Fruit fly (Drosophila melanogaster) whole organism, embryonic: Measurements from ENCODE around the gene Fas2.

ENCODE experiments used
- Atf-2 ChIP-seq: fragments of 200-800 bp; sonication (Bioruptor generic); optimal IDR thresholded peaks from 2 replicates; lab custom pipeline; 2016; ENCODE audit warnings: missing biosample characterization, missing genetic modification characterization
- Bteb2 ChIP-seq: fragments of 200-800 bp; sonication (Bioruptor generic); optimal IDR thresholded peaks from 2 replicates; lab custom pipeline; 2016; ENCODE audit warnings: missing biosample characterization, missing genetic modification characterization
- C15 ChIP-seq: fragments of 200-800 bp; sonication (Bioruptor generic); IDR thresholded peaks from 3 replicates; pipeline ENCODE4 v1.3.6; 2022; ENCODE audit warnings: missing biosample characterization, missing genetic modification characterization
- CG12155 ChIP-seq: fragments of 200-800 bp; sonication (Bioruptor generic); optimal IDR thresholded peaks from 3 replicates; lab custom pipeline; 2016; ENCODE audit warnings: missing biosample characterization, missing genetic modification characterization
- CG12744 ChIP-seq: fragments of 200-800 bp; sonication (Bioruptor generic); optimal IDR thresholded peaks from 2 replicates; lab custom pipeline; 2016; ENCODE audit warnings: missing biosample characterization, missing genetic modification characterization
- CG14860 ChIP-seq: fragments of 200-800 bp; sonication (Bioruptor generic); IDR thresholded peaks from 3 replicates; pipeline ENCODE4 v1.3.6; 2022; ENCODE audit warnings: missing biosample characterization, missing genetic modification characterization; ENCODE audit not compliant: partially characterized antibody
- CG17829 ChIP-seq: fragments of 200-800 bp; optimal IDR thresholded peaks from 2 replicates; lab custom pipeline; 2019; ENCODE audit warnings: missing biosample characterization, mild to moderate bottlenecking, missing genetic modification characterization, moderate library complexity
- CG2875 ChIP-seq: fragments of 200-800 bp; sonication (Bioruptor generic); optimal IDR thresholded peaks from 2 replicates; lab custom pipeline; 2017; ENCODE audit warnings: missing biosample characterization, mild to moderate bottlenecking, missing genetic modification characterization, missing genetic modification reagents
- CG6791 ChIP-seq: fragments of 200-800 bp; sonication (Bioruptor generic); IDR thresholded peaks from 3 replicates; pipeline ENCODE4 v1.3.6; 2022; ENCODE audit warnings: missing biosample characterization, missing genetic modification characterization; ENCODE audit not compliant: partially characterized antibody
- CG7839 ChIP-seq: fragments of 200-800 bp; sonication (Bioruptor generic); optimal IDR thresholded peaks from 3 replicates; lab custom pipeline; 2018; ENCODE audit warnings: missing biosample characterization, mild to moderate bottlenecking, missing genetic modification characterization, moderate library complexity
- CG7963 ChIP-seq: fragments of 200-800 bp; sonication (Bioruptor generic); IDR thresholded peaks from 3 replicates; pipeline ENCODE4 v1.3.6; 2022; ENCODE audit warnings: missing biosample characterization, missing genetic modification characterization; ENCODE audit not compliant: partially characterized antibody
- CG8478 ChIP-seq: fragments of >200 bp; optimal IDR thresholded peaks from 2 replicates; lab custom pipeline; 2018
- CkIIα-i1 ChIP-seq: fragments of 200-800 bp; sonication (Bioruptor generic); IDR thresholded peaks from 2 replicates; pipeline ENCODE4 v1.3.6; 2022; ENCODE audit warnings: missing biosample characterization, missing genetic modification characterization
- Fer1 ChIP-seq: fragments of 200-800 bp; sonication (Bioruptor generic); optimal IDR thresholded peaks from 2 replicates; lab custom pipeline; 2017; ENCODE audit warnings: missing biosample characterization, mild to moderate bottlenecking, missing genetic modification characterization
- Gsc ChIP-seq: fragments of 200-800 bp; sonication (Bioruptor generic); IDR thresholded peaks from 2 replicates; pipeline ENCODE4 v1.3.6; 2022; ENCODE audit warnings: missing biosample characterization, missing genetic modification characterization
- Hr3 ChIP-seq: fragments of 200-800 bp; sonication (Bioruptor generic); optimal IDR thresholded peaks from 3 replicates; lab custom pipeline; 2016; ENCODE audit warnings: missing biosample characterization, missing genetic modification characterization
- Lim3 ChIP-seq: fragments of 200-800 bp; sonication (Bioruptor generic); IDR thresholded peaks from 2 replicates; pipeline ENCODE4 v1.3.6; 2022; ENCODE audit warnings: missing biosample characterization, missing genetic modification characterization
- Nf-YC ChIP-seq: fragments of 200-800 bp; optimal IDR thresholded peaks from 3 replicates; lab custom pipeline; 2019; ENCODE audit warnings: missing biosample characterization, mild to moderate bottlenecking, missing genetic modification characterization, moderate library complexity
- Oaz ChIP-seq: fragments of 200-800 bp; sonication (Bioruptor generic); IDR thresholded peaks from 2 replicates; pipeline ENCODE4 v1.3.6; 2022; ENCODE audit warnings: missing biosample characterization, missing genetic modification characterization
- PHDP ChIP-seq: fragments of 200-800 bp; sonication (Bioruptor generic); optimal IDR thresholded peaks from 3 replicates; lab custom pipeline; 2018; ENCODE audit warnings: missing biosample characterization, mild to moderate bottlenecking, missing genetic modification characterization, moderate library complexity
- Rfx ChIP-seq: fragments of 200-800 bp; sonication (Bioruptor generic); IDR thresholded peaks from 2 replicates; pipeline ENCODE4 v1.3.6; 2022; ENCODE audit warnings: missing biosample characterization, missing genetic modification characterization
- Six4 ChIP-seq: fragments of 200-800 bp; sonication (Bioruptor generic); optimal IDR thresholded peaks from 2 replicates; lab custom pipeline; 2016; ENCODE audit warnings: missing biosample characterization, missing genetic modification characterization
- Sox102F ChIP-seq: fragments of 200-800 bp; sonication (Bioruptor generic); optimal IDR thresholded peaks from 2 replicates; lab custom pipeline; 2018; ENCODE audit warnings: missing biosample characterization, mild to moderate bottlenecking, missing genetic modification characterization, moderate library complexity
- Stat92E ChIP-seq, 3 experiments: fragments of >200 bp in 2 of 3; fragments of 200-800 bp in 1 of 3; sonication (Bioruptor generic) in 1 of 3; optimal IDR thresholded peaks; 2 replicates each; lab custom pipeline; 2017 to 2019; ENCODE audit warnings: missing biosample characterization in 3 of 3, missing genetic modification characterization in 3 of 3, mild to moderate bottlenecking in 1 of 3, moderate library complexity in 1 of 3
- Taf1 ChIP-seq: fragments of 200-800 bp; sonication (Bioruptor generic); IDR thresholded peaks from 2 replicates; pipeline ENCODE4 v1.3.6; 2022; ENCODE audit warnings: missing biosample characterization, missing genetic modification characterization
- Vsx1 ChIP-seq: fragments of 200-800 bp; sonication (Bioruptor generic); optimal IDR thresholded peaks from 2 replicates; lab custom pipeline; 2017; ENCODE audit warnings: missing biosample characterization, mild to moderate bottlenecking, missing genetic modification characterization, missing genetic modification reagents
- Xrp1 ChIP-seq: fragments of 200-800 bp; sonication (Bioruptor generic); IDR thresholded peaks from 2 replicates; pipeline ENCODE4 v1.3.6; 2022; ENCODE audit warnings: missing biosample characterization, missing genetic modification characterization
- ab ChIP-seq: fragments of 200-800 bp; sonication (Bioruptor generic); optimal IDR thresholded peaks from 2 replicates; lab custom pipeline; 2016; ENCODE audit warnings: missing biosample characterization, missing genetic modification characterization
- ash1 ChIP-seq: fragments of 200-800 bp; sonication (Bioruptor generic); optimal IDR thresholded peaks from 2 replicates; lab custom pipeline; 2018; ENCODE audit warnings: missing biosample characterization, mild to moderate bottlenecking, missing genetic modification characterization
- br ChIP-seq: fragments of >200 bp; optimal IDR thresholded peaks from 2 replicates; lab custom pipeline; 2017
- disco-r ChIP-seq: fragments of 200-800 bp; sonication (Bioruptor generic); optimal IDR thresholded peaks from 2 replicates; lab custom pipeline; 2016; ENCODE audit warnings: missing biosample characterization, missing genetic modification characterization
- esg ChIP-seq: fragments of 200-800 bp; sonication (Bioruptor generic); conservative IDR thresholded peaks from 2 replicates; pipeline ENCODE4 v1.3.6; 2022; ENCODE audit warnings: missing biosample characterization, missing genetic modification characterization
- eyg ChIP-seq: fragments of 200-800 bp; sonication (Bioruptor generic); optimal IDR thresholded peaks from 3 replicates; lab custom pipeline; 2016; ENCODE audit warnings: missing biosample characterization, missing genetic modification characterization
- gce ChIP-seq: fragments of 200-800 bp; sonication (Bioruptor generic); IDR thresholded peaks from 3 replicates; pipeline ENCODE4 v1.3.6; 2022; ENCODE audit warnings: missing biosample characterization, missing genetic modification characterization
- gsb ChIP-seq: fragments of 200-800 bp; sonication (Bioruptor generic); IDR thresholded peaks from 2 replicates; pipeline ENCODE4 v1.3.6; 2022; ENCODE audit warnings: missing biosample characterization, missing genetic modification characterization
- gt ChIP-seq: fragments of 200-800 bp; sonication (Bioruptor generic); IDR thresholded peaks from 2 replicates; pipeline ENCODE4 v1.3.6; 2022; ENCODE audit warnings: missing biosample characterization, missing genetic modification characterization
- her ChIP-seq: fragments of 200-800 bp; sonication (Bioruptor generic); optimal IDR thresholded peaks from 2 replicates; lab custom pipeline; 2016; ENCODE audit warnings: missing biosample characterization, missing genetic modification characterization
- ind ChIP-seq: fragments of 200-800 bp; sonication (Bioruptor generic); optimal IDR thresholded peaks from 3 replicates; lab custom pipeline; 2016; ENCODE audit warnings: missing biosample characterization, missing genetic modification characterization
- jigr1 ChIP-seq: fragments of 200-800 bp; sonication (Bioruptor generic); IDR thresholded peaks from 3 replicates; pipeline ENCODE4 v1.3.6; 2022; ENCODE audit warnings: missing biosample characterization, missing genetic modification characterization
- lola ChIP-seq, 3 experiments: fragments of >200 bp in 2 of 3; fragments of 200-800 bp in 1 of 3; sonication (Bioruptor generic) in 1 of 3; optimal IDR thresholded peaks; 2 replicates each; lab custom pipeline; 2017 to 2019; ENCODE audit warnings: missing biosample characterization in 3 of 3, missing genetic modification characterization in 3 of 3, mild to moderate bottlenecking in 1 of 3, moderate library complexity in 1 of 3
- run ChIP-seq: fragments of 200-800 bp; sonication (Bioruptor generic); optimal IDR thresholded peaks from 3 replicates; lab custom pipeline; 2018; ENCODE audit warnings: missing biosample characterization, mild to moderate bottlenecking, missing genetic modification characterization
- seq ChIP-seq: fragments of 200-800 bp; sonication (Bioruptor generic); IDR thresholded peaks from 2 replicates; pipeline ENCODE4 v1.3.6; 2022; ENCODE audit warnings: missing biosample characterization, missing genetic modification characterization
- sqz ChIP-seq: fragments of 200-800 bp; sonication (Bioruptor generic); optimal IDR thresholded peaks from 3 replicates; lab custom pipeline; 2018; ENCODE audit warnings: missing biosample characterization, mild to moderate bottlenecking, missing genetic modification characterization
- sug ChIP-seq: fragments of 200-800 bp; optimal IDR thresholded peaks from 2 replicates; lab custom pipeline; 2019; ENCODE audit warnings: missing biosample characterization, mild to moderate bottlenecking, missing genetic modification characterization, moderate library complexity
- trh ChIP-seq: fragments of 200-800 bp; sonication (Bioruptor generic); optimal IDR thresholded peaks from 2 replicates; lab custom pipeline; 2016; ENCODE audit warnings: missing biosample characterization, missing genetic modification characterization
- tx ChIP-seq: fragments of 200-800 bp; sonication (Bioruptor generic); optimal IDR thresholded peaks from 2 replicates; lab custom pipeline; 2016; ENCODE audit warnings: missing biosample characterization, missing genetic modification characterization
- usp ChIP-seq: fragments of >200 bp; optimal IDR thresholded peaks from 2 replicates; lab custom pipeline; 2017; ENCODE audit warnings: missing biosample characterization, missing genetic modification characterization
- vnd ChIP-seq: fragments of 200-800 bp; sonication (Bioruptor generic); IDR thresholded peaks from 3 replicates; pipeline ENCODE4 v1.3.6; 2022; ENCODE audit warnings: missing biosample characterization, missing genetic modification characterization; ENCODE audit not compliant: partially characterized antibody
- wek ChIP-seq: fragments of 200-800 bp; sonication (Bioruptor generic); optimal IDR thresholded peaks from 3 replicates; lab custom pipeline; 2018; ENCODE audit warnings: missing biosample characterization, mild to moderate bottlenecking, missing genetic modification characterization, moderate library complexity
- zen2 ChIP-seq: fragments of 200-800 bp; sonication (Bioruptor generic); IDR thresholded peaks from 3 replicates; pipeline ENCODE4 v1.3.6; 2022; ENCODE audit warnings: missing biosample characterization, missing genetic modification characterization; ENCODE audit not compliant: partially characterized antibody

Gene Fas2

DNA sequence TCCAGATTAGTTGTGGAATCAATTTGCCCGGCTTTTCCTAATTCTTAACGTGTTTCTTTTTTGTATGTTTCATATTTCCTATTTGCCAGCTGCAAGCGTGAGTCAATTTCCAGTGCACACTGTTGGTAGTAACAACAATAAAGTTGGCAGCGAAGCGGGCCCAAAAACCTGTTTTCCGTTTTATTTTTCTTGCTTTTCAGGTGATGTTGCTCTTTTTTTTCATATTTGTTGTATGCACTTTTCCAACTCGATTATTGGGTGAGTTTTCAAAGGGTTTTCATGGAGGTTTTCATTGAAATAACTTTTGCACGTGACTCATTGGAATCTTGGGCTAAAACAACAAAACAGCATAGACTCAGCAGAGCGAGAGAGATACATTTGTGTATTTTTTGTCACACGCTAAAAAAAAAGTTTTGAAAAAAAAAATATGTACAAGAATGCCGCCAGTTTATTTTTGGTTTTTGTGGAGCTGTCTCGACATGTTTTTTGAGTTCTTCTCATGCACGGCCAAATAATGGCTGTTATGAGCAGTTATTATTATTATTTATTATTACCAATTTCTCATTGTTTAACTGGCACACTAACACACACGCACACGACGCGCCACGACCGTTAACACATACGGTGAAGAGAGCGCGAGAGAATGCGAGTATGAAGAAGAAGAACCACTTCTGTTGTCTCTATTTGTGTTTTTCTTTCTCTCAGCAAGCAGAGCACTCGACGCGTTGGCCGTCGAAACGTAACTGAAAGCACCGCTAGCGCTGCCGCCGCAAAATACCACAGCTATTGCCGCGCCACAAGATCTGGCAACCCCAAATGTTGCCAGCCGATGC lies at the start of gene Fas2:
Fas2 (minus strand) TSS at position 748 of the 833 bp plus-strand sequence.
- TF ChIP-seq gsb (GFP tag; lab: Robert Waterston, UW) (no peak), wek (GFP tag; lab: Kevin White, UChicago) (peak; percentile 76), jigr1 (no peak), gce (GFP tag; lab: Robert Waterston, UW) (peak; percentile 67; the same call in 1 of the 3 replicates), run (tag; lab: Kevin White, UChicago) (peak; percentile 10), her (GFP tag; lab: Kevin White, UChicago) (peak; percentile 62), disco-r (GFP tag; lab: Kevin White, UChicago) (no peak), Gsc (GFP tag; lab: Robert Waterston, UW) (no peak), trh (GFP tag; lab: Kevin White, UChicago) (no peak), Rfx (GFP tag; lab: Robert Waterston, UW) (peak; percentile 77), vnd (GFP tag; lab: Robert Waterston, UW) (no peak), Hr3 (GFP tag; lab: Kevin White, UChicago) (no peak), usp (GFP tag; lab: Kevin White, UChicago) (no peak), CG7963 (no peak), Six4 (no peak), PHDP (peak; percentile 23), Fer1 (GFP tag; lab: Kevin White, UChicago) (peak; percentile 69), CkIIα-i1 (no peak), Xrp1 (GFP tag; lab: Robert Waterston, UW) (peak; percentile 31; the same call in 1 of the 2 replicates), seq (GFP tag; lab: Robert Waterston, UW) (peak; percentile 46; the same call in 1 of the 2 replicates), esg (GFP tag; lab: Robert Waterston, UW) (0 out of 2 replicates have a peak, but pooled peaks have one; percentile 10), CG17829 (tag; lab: Kevin White, UChicago) (peak; percentile 51), ash1 (GFP tag; lab: Kevin White, UChicago) (no peak), sqz (GFP tag; lab: Kevin White, UChicago) (peak; percentile 59), CG12744 (no peak), CG2875 (GFP tag; lab: Kevin White, UChicago) (peak; percentile 47), br (lab: Kevin White, UChicago) (no peak), eyg (GFP tag; lab: Kevin White, UChicago) (no peak), tx (GFP tag; lab: Kevin White, UChicago) (no peak), Sox102F (GFP tag; lab: Kevin White, UChicago) (peak; percentile 26), zen2 (0 out of 3 replicates have a peak, but pooled peaks have one; percentile 9), ind (no peak), Bteb2 (GFP tag; lab: Kevin White, UChicago) (no peak), sug (tag; lab: Kevin White, UChicago) (no peak), Oaz (GFP tag; lab: Robert Waterston, UW) (no peak), Vsx1 (GFP tag; lab: Kevin White, UChicago) (no peak), Stat92E (GFP tag; optimal IDR thresholded peaks at IDR 0.05; lab: Kevin White, UChicago) (no peak), Taf1 (GFP tag; lab: Robert Waterston, UW) (0 out of 2 replicates have a peak, but pooled peaks have one; percentile 52), CG14860 (GFP tag; lab: Robert Waterston, UW) (no peak), Nf-YC (tag; lab: Kevin White, UChicago) (peak; percentile 15), Atf-2 (GFP tag; lab: Kevin White, UChicago) (no peak), ab (no peak), CG7839 (peak; percentile 39), CG12155 (GFP tag; lab: Kevin White, UChicago) (peak; percentile 23), CG6791 (GFP tag; lab: Robert Waterston, UW) (peak; percentile 62; the same call in 1 of the 3 replicates), CG8478 (lab: Kevin White, UChicago) (no peak), Lim3 (GFP tag; lab: Robert Waterston, UW) (no peak), gt (GFP tag; lab: Robert Waterston, UW) (no peak), C15 (GFP tag; lab: Robert Waterston, UW) (no peak), lola (GFP tag; optimal IDR thresholded peaks at IDR 0.05; lab: Kevin White, UChicago) (no peak)
